Worm (Caenorhabditis elegans): ENCODE measurements around the gene fbxa-163.
A peak's percentile ranks its signal among the peaks of the same experiment; 100 is the strongest.

fbxa-163 gene

ce11 chrII:1600661-1601060 lies 9.9 kb downstream of the fbxa-163 start, which contains the start of gene bath-26:
Gene bath-26, minus strand, starts transcription at chrII:1600761.
- TF ChIP-seq dsc-1 (tag; optimal IDR thresholded peaks at IDR 0.05) (no peak), sox-4 (tag; optimal IDR thresholded peaks at IDR 0.05) (no peak), ceh-8 (GFP tag; optimal IDR thresholded peaks at IDR 0.05) (no peak), C16A3.4 (tag; optimal IDR thresholded peaks at IDR 0.05) (no peak), nhr-237 (tag; optimal IDR thresholded peaks at IDR 0.05) (no peak), efl-3 (GFP tag; optimal IDR thresholded peaks at IDR 0.05) (no peak), mab-9 (GFP tag; IDR thresholded peaks at IDR 0.05) (no peak), lsy-2 (tag; optimal IDR thresholded peaks at IDR 0.05) (no peak)

- no peak for TF ChIP-seq nhr-47 (tag; optimal IDR thresholded peaks at IDR 0.05)
- TF ChIP-seq elt-2 (tag; optimal IDR thresholded peaks at IDR 0.05): peak; percentile 67
Measured at ce11 chrII:1597101-1598088, 13.1 kb downstream of the fbxa-163 start, which contains the start of gene bath-46. Gene bath-46, plus strand, starts transcription at chrII:1597906.

ce11 chrII:1595137-1595536 lies 15.4 kb downstream of the fbxa-163 start, which contains the start of gene clec-20:
Gene clec-20, minus strand, starts transcription at chrII:1595237.
- TF ChIP-seq nhr-77 (tag; optimal IDR thresholded peaks at IDR 0.05): no peak
- TF ChIP-seq xbp-1 (tag; optimal IDR thresholded peaks at IDR 0.05): no peak
- TF ChIP-seq aha-1 (tag; optimal IDR thresholded peaks at IDR 0.05): no peak
- TF ChIP-seq unc-86 (tag; optimal IDR thresholded peaks at IDR 0.05): no peak

ce11 chrII:1589845-1590244 lies 20.7 kb downstream of the fbxa-163 start, which contains the start of gene T07H3.7:
Gene T07H3.7, minus strand, starts transcription at chrII:1589945.
- TF ChIP-seq C04F5.9 (tag; optimal IDR thresholded peaks at IDR 0.05) (no peak), unc-86 (tag; optimal IDR thresholded peaks at IDR 0.05) (no peak), nhr-12 (tag; optimal IDR thresholded peaks at IDR 0.05) (no peak), ceh-63 (GFP tag; optimal IDR thresholded peaks at IDR 0.05) (no peak), lin-15B (tag; optimal IDR thresholded peaks at IDR 0.05) (no peak), snu-23 (GFP tag; optimal IDR thresholded peaks at IDR 0.05) (no peak), egl-27 (tag; optimal IDR thresholded peaks at IDR 0.05) (no peak), lin-13 (GFP tag; optimal IDR thresholded peaks at IDR 0.05) (no peak), jun-1 (tag; optimal IDR thresholded peaks at IDR 0.05) (no peak), swsn-7 (tag; optimal IDR thresholded peaks at IDR 0.05) (no peak), irx-1 (tag; optimal IDR thresholded peaks at IDR 0.05) (no peak), elt-2 (tag; optimal IDR thresholded peaks at IDR 0.05) (no peak), aly-2 (tag; optimal IDR thresholded peaks at IDR 0.05) (no peak), mdl-1 (tag; optimal IDR thresholded peaks at IDR 0.05) (no peak), alr-1 (tag; optimal IDR thresholded peaks at IDR 0.05; ENCODE audit: borderline replicate concordance) (no peak), ces-1 (GFP tag; optimal IDR thresholded peaks at IDR 0.05) (no peak), grh-1 (GFP tag; IDR thresholded peaks at IDR 0.05) (no peak), lin-14 (GFP tag; optimal IDR thresholded peaks at IDR 0.05) (no peak)

- no peak for TF ChIP-seq ceh-82 (tag; optimal IDR thresholded peaks at IDR 0.05)
- TF ChIP-seq mep-1 (tag; optimal IDR thresholded peaks at IDR 0.05): no peak
- TF ChIP-seq tlp-1 (tag; optimal IDR thresholded peaks at IDR 0.05): no peak
- no peak for TF ChIP-seq alr-1 (tag; optimal IDR thresholded peaks at IDR 0.05; ENCODE audit: borderline replicate concordance)
- TF ChIP-seq snu-23 (GFP tag; optimal IDR thresholded peaks at IDR 0.05): no peak
- no peak for TF ChIP-seq dpl-1 (GFP tag; optimal IDR thresholded peaks at IDR 0.05)
- no peak for TF ChIP-seq unc-62 (GFP tag; optimal IDR thresholded peaks at IDR 0.05)
- no peak for TF ChIP-seq mab-9 (GFP tag; IDR thresholded peaks at IDR 0.05)
- no peak for TF ChIP-seq zag-1 (tag; optimal IDR thresholded peaks at IDR 0.05)
- no peak for TF ChIP-seq ama-1 (optimal IDR thresholded peaks at IDR 0.05)
- no peak for TF ChIP-seq sox-4 (tag; optimal IDR thresholded peaks at IDR 0.05)
- TF ChIP-seq fkh-4 (tag; optimal IDR thresholded peaks at IDR 0.05; ENCODE audit: borderline replicate concordance): no peak
Measured at ce11 chrII:1586305-1586704, 24.2 kb downstream of the fbxa-163 start, which contains the start of gene T07H3.8. Gene T07H3.8, plus strand, starts transcription at chrII:1586605.

All from whole organism, L1 larva.